ENCODE assay signal across 5 worm cellular contexts in genomic region chrX:5848703-5849102, ce11.
TF ChIP-seq lines count a peak whose summit lies in the region.

TSS of gene atat-2 (plus strand) at chrX:5849100.

TF ChIP-seq in whole organism, L1 larva, 84 proteins besides CTCF, POLR2A, EP300 and RAD21 (continues in another document):
- TF ChIP-seq zag-1 (tag; optimal IDR thresholded peaks at IDR 0.05; lab: Kevin White, UChicago) (no peak), blmp-1 (tag; optimal IDR thresholded peaks at IDR 0.05; lab: Kevin White, UChicago) (peak; percentile 70), nhr-20 (tag; optimal IDR thresholded peaks at IDR 0.05; lab: Kevin White, UChicago) (no peak), pax-3 (tag; optimal IDR thresholded peaks at IDR 0.05; lab: Kevin White, UChicago) (no peak), lin-13 (GFP tag; optimal IDR thresholded peaks at IDR 0.05; lab: Kevin White, UChicago) (no peak), elt-3 (tag; optimal IDR thresholded peaks at IDR 0.05; lab: Kevin White, UChicago) (peak in 1 of 6 experiments; percentile 24), mab-9 (GFP tag; IDR thresholded peaks at IDR 0.05; lab: Robert Waterston, UW) (no peak), pag-3 (tag; optimal IDR thresholded peaks at IDR 0.05; lab: Kevin White, UChicago; ENCODE audit: borderline replicate concordance, insufficient read depth) (no peak), ets-5 (GFP tag; IDR thresholded peaks at IDR 0.05; lab: Robert Waterston, UW) (no peak), alr-1 (tag; optimal IDR thresholded peaks at IDR 0.05; lab: Kevin White, UChicago; ENCODE audit: borderline replicate concordance) (no peak), lin-14 (GFP tag; optimal IDR thresholded peaks at IDR 0.05; lab: Kevin White, UChicago) (peak; percentile 60), unc-62 (GFP tag; optimal IDR thresholded peaks at IDR 0.05; lab: Kevin White, UChicago) (no peak), grh-1 (GFP tag; IDR thresholded peaks at IDR 0.05; lab: Robert Waterston, UW) (no peak), egl-27 (tag; optimal IDR thresholded peaks at IDR 0.05; lab: Kevin White, UChicago) (no peak), unc-86 (tag; optimal IDR thresholded peaks at IDR 0.05; lab: Kevin White, UChicago) (no peak), snu-23 (GFP tag; optimal IDR thresholded peaks at IDR 0.05; lab: Kevin White, UChicago) (peak; percentile 37), hlh-4 (tag; optimal IDR thresholded peaks at IDR 0.05; lab: Kevin White, UChicago) (no peak), lin-15B (tag; optimal IDR thresholded peaks at IDR 0.05; lab: Kevin White, UChicago) (no peak), nhr-77 (tag; optimal IDR thresholded peaks at IDR 0.05; lab: Kevin White, UChicago) (no peak)

TF ChIP-seq in whole organism, L2 larva, 48 proteins besides CTCF, POLR2A, EP300 and RAD21:
- TF ChIP-seq lin-39 (tag; optimal IDR thresholded peaks at IDR 0.05; lab: Kevin White, UChicago) (no peak), mbf-1 (tag; optimal IDR thresholded peaks at IDR 0.05; lab: Kevin White, UChicago) (no peak), nhr-129 (tag; optimal IDR thresholded peaks at IDR 0.05; lab: Kevin White, UChicago) (peak; percentile 22), unc-55 (GFP tag; optimal IDR thresholded peaks at IDR 0.05; lab: Kevin White, UChicago) (no peak), sma-9 (GFP tag; optimal IDR thresholded peaks at IDR 0.05; lab: Kevin White, UChicago) (peak; percentile 18), sma-9 (tag; optimal IDR thresholded peaks at IDR 0.05; lab: Kevin White, UChicago) (no peak), nhr-11 (tag; optimal IDR thresholded peaks at IDR 0.05; lab: Kevin White, UChicago) (no peak), ceh-82 (tag; optimal IDR thresholded peaks at IDR 0.05; lab: Kevin White, UChicago) (no peak), skn-1 (tag; optimal IDR thresholded peaks at IDR 0.05; lab: Kevin White, UChicago) (no peak), blmp-1 (tag; optimal IDR thresholded peaks at IDR 0.05; lab: Kevin White, UChicago; ENCODE audit: insufficient read depth) (peak; percentile 29), snpc-4 (tag; optimal IDR thresholded peaks at IDR 0.05; lab: Kevin White, UChicago) (no peak)

TF ChIP-seq in whole organism, L3 larva, 47 proteins besides CTCF, POLR2A, EP300 and RAD21:
- TF ChIP-seq nhr-23 (tag; optimal IDR thresholded peaks at IDR 0.05; lab: Kevin White, UChicago) (peak; percentile 51), nfya-1 (tag; optimal IDR thresholded peaks at IDR 0.05; lab: Kevin White, UChicago; ENCODE audit: insufficient read depth) (no peak), hmg-11 (tag; optimal IDR thresholded peaks at IDR 0.05; lab: Kevin White, UChicago) (peak; percentile 4), nhr-43 (tag; optimal IDR thresholded peaks at IDR 0.05; lab: Kevin White, UChicago; ENCODE audit: poor library complexity, severe bottlenecking) (peak; percentile 39), daf-12 (tag; optimal IDR thresholded peaks at IDR 0.05; lab: Kevin White, UChicago) (no peak), unc-62 (GFP tag; optimal IDR thresholded peaks at IDR 0.05; lab: Kevin White, UChicago) (no peak), egl-27 (tag; optimal IDR thresholded peaks at IDR 0.05; lab: Kevin White, UChicago) (no peak), tbx-2 (tag; optimal IDR thresholded peaks at IDR 0.05; lab: Kevin White, UChicago) (peak; percentile 12), lin-39 (tag; optimal IDR thresholded peaks at IDR 0.05; lab: Kevin White, UChicago) (peak; percentile 5), pha-4 (tag; optimal IDR thresholded peaks at IDR 0.05; lab: Kevin White, UChicago) (no peak), ceh-16 (tag; optimal IDR thresholded peaks at IDR 0.05; lab: Kevin White, UChicago) (no peak)

TF ChIP-seq in whole organism, L4 larva, 104 proteins besides CTCF, POLR2A, EP300 and RAD21 (continues in another document):
- TF ChIP-seq aha-1 (tag; lab: Kevin White, UChicago) (peak; percentile 19), nhr-6 (tag; optimal IDR thresholded peaks at IDR 0.05; lab: Kevin White, UChicago) (peak; percentile 20), madf-5 (GFP tag; IDR thresholded peaks at IDR 0.05; lab: Robert Waterston, UW) (no peak), F26F4.8 (GFP tag; conservative IDR thresholded peaks at IDR 0.05; lab: Robert Waterston, UW) (no peak), dmd-8 (GFP tag; IDR thresholded peaks at IDR 0.05; lab: Robert Waterston, UW) (no peak), nhr-111 (GFP tag; optimal IDR thresholded peaks at IDR 0.05; lab: Kevin White, UChicago) (no peak), ceh-62 (tag; optimal IDR thresholded peaks at IDR 0.05; lab: Kevin White, UChicago) (no peak), ztf-11 (tag; optimal IDR thresholded peaks at IDR 0.05; lab: Kevin White, UChicago) (no peak), nhr-11 (tag; optimal IDR thresholded peaks at IDR 0.05; lab: Kevin White, UChicago) (no peak), T20F7.1 (GFP tag; optimal IDR thresholded peaks at IDR 0.05; lab: Kevin White, UChicago) (no peak), ctbp-1 (GFP tag; IDR thresholded peaks at IDR 0.05; lab: Robert Waterston, UW) (no peak), T26A8.4 (GFP tag; IDR thresholded peaks at IDR 0.05; lab: Robert Waterston, UW) (0 out of 2 replicates have a peak, but pooled peaks have one; percentile 22), mxl-2 (GFP tag; conservative IDR thresholded peaks at IDR 0.05; lab: Robert Waterston, UW) (no peak), fkh-10 (GFP tag; optimal IDR thresholded peaks at IDR 0.05; lab: Kevin White, UChicago) (no peak), daf-8 (GFP tag; IDR thresholded peaks at IDR 0.05; lab: Robert Waterston, UW) (no peak), cey-2 (tag; optimal IDR thresholded peaks at IDR 0.05; lab: Kevin White, UChicago; ENCODE audit: borderline replicate concordance, insufficient read depth) (no peak), lsy-2 (tag; optimal IDR thresholded peaks at IDR 0.05; lab: Kevin White, UChicago) (peak; percentile 1 to 38), ztf-7 (tag; optimal IDR thresholded peaks at IDR 0.05; lab: Kevin White, UChicago) (no peak), unc-39 (tag; optimal IDR thresholded peaks at IDR 0.05; lab: Kevin White, UChicago) (no peak), tra-1 (GFP tag; IDR thresholded peaks at IDR 0.05; lab: Robert Waterston, UW) (no peak), hlh-11 (tag; optimal IDR thresholded peaks at IDR 0.05; lab: Kevin White, UChicago) (peak; percentile 15), ceh-20 (GFP tag; IDR thresholded peaks at IDR 0.05; lab: Robert Waterston, UW) (no peak), F37D6.2 (tag; optimal IDR thresholded peaks at IDR 0.05; lab: Kevin White, UChicago) (no peak), dpl-1 (GFP tag; optimal IDR thresholded peaks at IDR 0.05; lab: Kevin White, UChicago) (no peak), hlh-30 (tag; optimal IDR thresholded peaks at IDR 0.05; lab: Kevin White, UChicago; ENCODE audit: insufficient read depth) (peak; percentile 59), lin-29 (GFP tag; IDR thresholded peaks at IDR 0.05; lab: Robert Waterston, UW) (no peak), mep-1 (tag; optimal IDR thresholded peaks at IDR 0.05; lab: Kevin White, UChicago) (peak; percentile 12), nhr-10 (tag; optimal IDR thresholded peaks at IDR 0.05; lab: Kevin White, UChicago) (no peak)

TF ChIP-seq in whole organism, young adult, 124 proteins besides CTCF, POLR2A, EP300 and RAD21:
- no peak for TF ChIP-seq cebp-1 (GFP tag; IDR thresholded peaks at IDR 0.05; lab: Robert Waterston, UW)
- TF ChIP-seq cebp-1 (tag; optimal IDR thresholded peaks at IDR 0.05; lab: Kevin White, UChicago): peak; percentile 4
- no peak for TF ChIP-seq tbx-9 (tag; optimal IDR thresholded peaks at IDR 0.05; lab: Kevin White, UChicago; ENCODE audit: borderline replicate concordance)
- no peak for TF ChIP-seq unc-130 (GFP tag; optimal IDR thresholded peaks at IDR 0.05; lab: Kevin White, UChicago)
- TF ChIP-seq ztf-18 (tag; optimal IDR thresholded peaks at IDR 0.05; lab: Kevin White, UChicago): no peak
- TF ChIP-seq athp-1 (tag; optimal IDR thresholded peaks at IDR 0.05; lab: Kevin White, UChicago): no peak
- TF ChIP-seq madf-3 (GFP tag; IDR thresholded peaks at IDR 0.05; lab: Robert Waterston, UW): no peak
- TF ChIP-seq F39B2.1 (GFP tag; IDR thresholded peaks at IDR 0.05; lab: Robert Waterston, UW): no peak
